ENCODE assay signal across 1 fruit fly cellular context in genomic region chr3L:11292180-11292727, dm6.
TF ChIP-seq lines count a peak whose summit lies in the region.

No protein-coding gene starts in this region.

TF ChIP-seq in whole organism, embryonic, 481 proteins besides CTCF, POLR2A, EP300 and RAD21 (continued from another document and continues in another):
- TF ChIP-seq CG3995 (GFP tag; optimal IDR thresholded peaks at IDR 0.05; lab: Kevin White, UChicago): no peak
- peak; percentile 47; the same call in 2 of the 3 replicates for TF ChIP-seq tgo (GFP tag; IDR thresholded peaks at IDR 0.05; lab: Robert Waterston, UW)
- TF ChIP-seq CG32772 (GFP tag; IDR thresholded peaks at IDR 0.05; lab: Robert Waterston, UW): 0 out of 2 replicates have a peak, but pooled peaks have one; percentile 23
- TF ChIP-seq Dref (GFP tag; IDR thresholded peaks at IDR 0.05; lab: Robert Waterston, UW): no peak
- no peak for TF ChIP-seq CG6791 (GFP tag; IDR thresholded peaks at IDR 0.05; lab: Robert Waterston, UW; ENCODE audit: partially characterized antibody)
- TF ChIP-seq B-H1 (GFP tag; IDR thresholded peaks at IDR 0.05; lab: Robert Waterston, UW): peak; percentile 36; the same call in 1 of the 3 replicates
- TF ChIP-seq kni (GFP tag; optimal IDR thresholded peaks at IDR 0.05; lab: Kevin White, UChicago): peak; percentile 89
- no peak for TF ChIP-seq CG18619 (GFP tag; optimal IDR thresholded peaks at IDR 0.05; lab: Kevin White, UChicago)
- TF ChIP-seq CG6654 (GFP tag; optimal IDR thresholded peaks at IDR 0.05; lab: Kevin White, UChicago): no peak
- peak; percentile 79 for TF ChIP-seq slbo (GFP tag; IDR thresholded peaks at IDR 0.05; lab: Robert Waterston, UW)
- TF ChIP-seq CG17328 (GFP tag; IDR thresholded peaks at IDR 0.05; lab: Robert Waterston, UW): peak; percentile 31; the same call in 1 of the 2 replicates
- TF ChIP-seq Mrtf (GFP tag; IDR thresholded peaks at IDR 0.05; lab: Robert Waterston, UW): no peak
- peak; percentile 75 for TF ChIP-seq Med (GFP tag; lab: Kevin White, UChicago)
- TF ChIP-seq gem (tag; optimal IDR thresholded peaks at IDR 0.05; lab: Kevin White, UChicago): peak; percentile 51
- peak; percentile 65 for TF ChIP-seq CG11456 (GFP tag; IDR thresholded peaks at IDR 0.05; lab: Robert Waterston, UW)
- TF ChIP-seq CG42726 (GFP tag; IDR thresholded peaks at IDR 0.05; lab: Robert Waterston, UW; ENCODE audit: partially characterized antibody): no peak
- no peak; the same call in 1 of the 2 replicates for TF ChIP-seq toy (GFP tag; IDR thresholded peaks at IDR 0.05; lab: Robert Waterston, UW)
- 0 out of 3 replicates have a peak, but pooled peaks have one; percentile 31 for TF ChIP-seq CG2199 (GFP tag; IDR thresholded peaks at IDR 0.05; lab: Robert Waterston, UW)
- 0 out of 2 replicates have a peak, but pooled peaks have one; percentile 27 for TF ChIP-seq CG14014 (GFP tag; IDR thresholded peaks at IDR 0.05; lab: Robert Waterston, UW)
- 0 out of 2 replicates have a peak, but pooled peaks have one; percentile 4 for TF ChIP-seq CG9215 (GFP tag; IDR thresholded peaks at IDR 0.05; lab: Robert Waterston, UW)
- TF ChIP-seq otp (GFP tag; IDR thresholded peaks at IDR 0.05; lab: Robert Waterston, UW): peak; percentile 58; the same call in 1 of the 3 replicates
- TF ChIP-seq CG4854 (GFP tag; optimal IDR thresholded peaks at IDR 0.05; lab: Kevin White, UChicago): no peak
- TF ChIP-seq CG4282 (GFP tag; optimal IDR thresholded peaks at IDR 0.05; lab: Kevin White, UChicago): no peak
- TF ChIP-seq Mes4 (GFP tag; optimal IDR thresholded peaks at IDR 0.05; lab: Kevin White, UChicago): no peak
- TF ChIP-seq mirr (GFP tag; optimal IDR thresholded peaks at IDR 0.05; lab: Kevin White, UChicago): peak; percentile 14
- TF ChIP-seq E2f1 (GFP tag; IDR thresholded peaks at IDR 0.05; lab: Robert Waterston, UW): peak; percentile 49
- TF ChIP-seq shn (GFP tag; optimal IDR thresholded peaks at IDR 0.05; lab: Kevin White, UChicago): no peak
- no peak for TF ChIP-seq CG31388 (GFP tag; optimal IDR thresholded peaks at IDR 0.05; lab: Kevin White, UChicago)
- TF ChIP-seq Awh (GFP tag; IDR thresholded peaks at IDR 0.05; lab: Robert Waterston, UW): peak; percentile 26; the same call in 1 of the 2 replicates
- no peak for TF ChIP-seq HHEX (GFP tag; optimal IDR thresholded peaks at IDR 0.05; lab: Kevin White, UChicago)
- peak; percentile 85 for TF ChIP-seq crol (GFP tag; IDR thresholded peaks at IDR 0.05; lab: Robert Waterston, UW)
- TF ChIP-seq sens (GFP tag; lab: Kevin White, UChicago): peak; percentile 71
- peak; percentile 44; the same call in 1 of the 2 replicates for TF ChIP-seq HLH3B (GFP tag; IDR thresholded peaks at IDR 0.05; lab: Robert Waterston, UW)
- TF ChIP-seq CG10979 (tag; optimal IDR thresholded peaks at IDR 0.05; lab: Kevin White, UChicago): no peak
- TF ChIP-seq CG2712 (tag; optimal IDR thresholded peaks at IDR 0.05; lab: Kevin White, UChicago): peak; percentile 5
- TF ChIP-seq eve (GFP tag; optimal IDR thresholded peaks at IDR 0.05; lab: Kevin White, UChicago): no peak
- TF ChIP-seq Lhr (GFP tag; optimal IDR thresholded peaks at IDR 0.05; lab: Kevin White, UChicago): no peak
- peak; percentile 24 for TF ChIP-seq Sox102F (GFP tag; optimal IDR thresholded peaks at IDR 0.05; lab: Kevin White, UChicago)
- TF ChIP-seq CG3163 (GFP tag; optimal IDR thresholded peaks at IDR 0.05; lab: Kevin White, UChicago): no peak
- TF ChIP-seq CG4328 (GFP tag; optimal IDR thresholded peaks at IDR 0.05; lab: Kevin White, UChicago): peak; percentile 11
- peak; percentile 97 for TF ChIP-seq CG6175 (GFP tag; IDR thresholded peaks at IDR 0.05; lab: Robert Waterston, UW)
- TF ChIP-seq Gug (GFP tag; IDR thresholded peaks at IDR 0.05; lab: Robert Waterston, UW): peak; percentile 48; the same call in 1 of the 4 replicates
- TF ChIP-seq Gsc (GFP tag; IDR thresholded peaks at IDR 0.05; lab: Robert Waterston, UW): no peak
- TF ChIP-seq CrebB (tag; optimal IDR thresholded peaks at IDR 0.05; lab: Kevin White, UChicago): peak; percentile 45
- no peak for TF ChIP-seq CG8478 (optimal IDR thresholded peaks at IDR 0.05; lab: Kevin White, UChicago)
- TF ChIP-seq dpn (GFP tag; optimal IDR thresholded peaks at IDR 0.05; lab: Kevin White, UChicago): no peak
- TF ChIP-seq ind (GFP tag; optimal IDR thresholded peaks at IDR 0.05; lab: Kevin White, UChicago): no peak
- TF ChIP-seq CG3847 (GFP tag; IDR thresholded peaks at IDR 0.05; lab: Robert Waterston, UW): 0 out of 2 replicates have a peak, but pooled peaks have one; percentile 21
- TF ChIP-seq row (GFP tag; IDR thresholded peaks at IDR 0.05; lab: Robert Waterston, UW): peak; percentile 79
- TF ChIP-seq pan (optimal IDR thresholded peaks at IDR 0.05; lab: Kevin White, UChicago): no peak
- peak in 1 of 2 experiments; percentile 55 for TF ChIP-seq pan (GFP tag; optimal IDR thresholded peaks at IDR 0.05 in 1 of 2, IDR thresholded peaks at IDR 0.05 in 1 of 2)
- TF ChIP-seq hkb (optimal IDR thresholded peaks at IDR 0.05; lab: Kevin White, UChicago): no peak
- TF ChIP-seq hkb (GFP tag; IDR thresholded peaks at IDR 0.05; lab: Robert Waterston, UW): peak; percentile 40; the same call in 1 of the 2 replicates
- peak; percentile 87 for TF ChIP-seq CG12769 (tag; optimal IDR thresholded peaks at IDR 0.05; lab: Kevin White, UChicago)
- TF ChIP-seq Opbp (GFP tag; IDR thresholded peaks at IDR 0.05; lab: Robert Waterston, UW; ENCODE audit: partially characterized antibody): 0 out of 3 replicates have a peak, but pooled peaks have one; percentile 29
- no peak for TF ChIP-seq Asciz (GFP tag; optimal IDR thresholded peaks at IDR 0.05; lab: Kevin White, UChicago)
- TF ChIP-seq CG18599 (GFP tag; optimal IDR thresholded peaks at IDR 0.05; lab: Kevin White, UChicago): peak; percentile 12
- peak; percentile 26 for TF ChIP-seq twi (tag; optimal IDR thresholded peaks at IDR 0.05; lab: Kevin White, UChicago)
- TF ChIP-seq seq (GFP tag; IDR thresholded peaks at IDR 0.05; lab: Robert Waterston, UW): 0 out of 2 replicates have a peak, but pooled peaks have one; percentile 20
- peak; percentile 4 for TF ChIP-seq grau (tag; optimal IDR thresholded peaks at IDR 0.05; lab: Kevin White, UChicago)
- TF ChIP-seq Eip74EF (GFP tag; optimal IDR thresholded peaks at IDR 0.05; lab: Kevin White, UChicago): no peak
- TF ChIP-seq h (optimal IDR thresholded peaks at IDR 0.05; lab: Kevin White, UChicago): no peak
- TF ChIP-seq CG12071 (GFP tag; optimal IDR thresholded peaks at IDR 0.05; lab: Kevin White, UChicago): peak; percentile 14
- peak; percentile 37; the same call in 1 of the 2 replicates for TF ChIP-seq chm (GFP tag; IDR thresholded peaks at IDR 0.05; lab: Robert Waterston, UW)
- TF ChIP-seq CG17612 (GFP tag; IDR thresholded peaks at IDR 0.05; lab: Robert Waterston, UW): 0 out of 2 replicates have a peak, but pooled peaks have one; percentile 17
- peak; percentile 24; the same call in 1 of the 2 replicates for TF ChIP-seq onecut (GFP tag; IDR thresholded peaks at IDR 0.05; lab: Robert Waterston, UW)
- no peak for TF ChIP-seq CG11504 (tag; optimal IDR thresholded peaks at IDR 0.05; lab: Kevin White, UChicago)
- TF ChIP-seq Fer1 (GFP tag; optimal IDR thresholded peaks at IDR 0.05; lab: Kevin White, UChicago): peak; percentile 40
- TF ChIP-seq Deaf1 (tag; optimal IDR thresholded peaks at IDR 0.05; lab: Kevin White, UChicago): peak; percentile 77
- no peak for TF ChIP-seq CG11560 (tag; IDR thresholded peaks at IDR 0.05; lab: Robert Waterston, UW)
- TF ChIP-seq stwl (tag; optimal IDR thresholded peaks at IDR 0.05; lab: Kevin White, UChicago): no peak
- TF ChIP-seq CG16863 (GFP tag; optimal IDR thresholded peaks at IDR 0.05; lab: Kevin White, UChicago): no peak
- TF ChIP-seq CG17361 (GFP tag; IDR thresholded peaks at IDR 0.05; lab: Robert Waterston, UW): no peak
- TF ChIP-seq CG12299 (tag; optimal IDR thresholded peaks at IDR 0.05; lab: Kevin White, UChicago): no peak
- TF ChIP-seq mam (GFP tag; optimal IDR thresholded peaks at IDR 0.05; lab: Kevin White, UChicago): peak; percentile 3
- TF ChIP-seq CG5245 (GFP tag; optimal IDR thresholded peaks at IDR 0.05; lab: Kevin White, UChicago): no peak
- TF ChIP-seq trem (tag; optimal IDR thresholded peaks at IDR 0.05; lab: Kevin White, UChicago): no peak
- TF ChIP-seq MBD-R2 (GFP tag; IDR thresholded peaks at IDR 0.05; lab: Robert Waterston, UW): peak; percentile 23; the same call in 1 of the 2 replicates
- peak; percentile 52 for TF ChIP-seq esg (GFP tag; conservative IDR thresholded peaks at IDR 0.05; lab: Robert Waterston, UW)
- no peak for TF ChIP-seq Bteb2 (GFP tag; optimal IDR thresholded peaks at IDR 0.05; lab: Kevin White, UChicago)
- TF ChIP-seq Six4 (GFP tag; optimal IDR thresholded peaks at IDR 0.05; lab: Kevin White, UChicago): no peak
- TF ChIP-seq Hmr (GFP tag; optimal IDR thresholded peaks at IDR 0.05; lab: Kevin White, UChicago): peak; percentile 28
- TF ChIP-seq gce (GFP tag; IDR thresholded peaks at IDR 0.05; lab: Robert Waterston, UW): no peak
- TF ChIP-seq vvl (GFP tag; IDR thresholded peaks at IDR 0.05; lab: Robert Waterston, UW): peak; percentile 79
- peak; percentile 28; the same call in 1 of the 3 replicates for TF ChIP-seq CG11695 (GFP tag; IDR thresholded peaks at IDR 0.05; lab: Robert Waterston, UW)
- peak; percentile 99 for TF ChIP-seq chinmo (GFP tag; IDR thresholded peaks at IDR 0.05; lab: Robert Waterston, UW; ENCODE audit: partially characterized antibody)
- peak; percentile 33; the same call in 1 of the 2 replicates for TF ChIP-seq CG1024 (GFP tag; IDR thresholded peaks at IDR 0.05; lab: Robert Waterston, UW)
- no peak for TF ChIP-seq aop (GFP tag; IDR thresholded peaks at IDR 0.05; lab: Robert Waterston, UW)
- peak; percentile 8 for TF ChIP-seq Ets65A (GFP tag; lab: Kevin White, UChicago)
- no peak for TF ChIP-seq run (tag; optimal IDR thresholded peaks at IDR 0.05; lab: Kevin White, UChicago)
- TF ChIP-seq NC2α (GFP tag; optimal IDR thresholded peaks at IDR 0.05; lab: Kevin White, UChicago): no peak
- peak; percentile 47 for TF ChIP-seq stc (GFP tag; IDR thresholded peaks at IDR 0.05; lab: Robert Waterston, UW)
- no peak for TF ChIP-seq CG33213 (GFP tag; optimal IDR thresholded peaks at IDR 0.05; lab: Kevin White, UChicago)
- no peak for TF ChIP-seq CG31365 (tag; optimal IDR thresholded peaks at IDR 0.05; lab: Kevin White, UChicago)
- peak; percentile 61 for TF ChIP-seq ttk (GFP tag; IDR thresholded peaks at IDR 0.05; lab: Robert Waterston, UW)
- peak; percentile 59 for TF ChIP-seq lab (GFP tag; optimal IDR thresholded peaks at IDR 0.05; lab: Kevin White, UChicago)
- TF ChIP-seq CG17912 (GFP tag; optimal IDR thresholded peaks at IDR 0.05; lab: Kevin White, UChicago): no peak
- no peak for TF ChIP-seq CG10267 (tag; optimal IDR thresholded peaks at IDR 0.05; lab: Kevin White, UChicago)
- no peak for TF ChIP-seq vfl (GFP tag; optimal IDR thresholded peaks at IDR 0.05; lab: Kevin White, UChicago)
- no peak for TF ChIP-seq btn (GFP tag; optimal IDR thresholded peaks at IDR 0.05; lab: Kevin White, UChicago)
- no peak for TF ChIP-seq her (GFP tag; optimal IDR thresholded peaks at IDR 0.05; lab: Kevin White, UChicago)
- no peak for TF ChIP-seq Fer2 (tag; optimal IDR thresholded peaks at IDR 0.05; lab: Kevin White, UChicago)
- peak; percentile 65 for TF ChIP-seq CG10543 (GFP tag; optimal IDR thresholded peaks at IDR 0.05; lab: Kevin White, UChicago)
- peak; percentile 4 for TF ChIP-seq lbe (GFP tag; optimal IDR thresholded peaks at IDR 0.05; lab: Kevin White, UChicago)
- peak; percentile 69 for TF ChIP-seq CG32532 (GFP tag; IDR thresholded peaks at IDR 0.05; lab: Robert Waterston, UW)
- TF ChIP-seq CG2120 (GFP tag; optimal IDR thresholded peaks at IDR 0.05; lab: Kevin White, UChicago): no peak
- TF ChIP-seq CG8924 (tag; optimal IDR thresholded peaks at IDR 0.05; lab: Kevin White, UChicago): no peak
- TF ChIP-seq sens-2 (GFP tag; IDR thresholded peaks at IDR 0.05; lab: Robert Waterston, UW): peak; percentile 79
- no peak for TF ChIP-seq YL-1 (GFP tag; optimal IDR thresholded peaks at IDR 0.05; lab: Kevin White, UChicago)
- no peak for TF ChIP-seq slou (GFP tag; optimal IDR thresholded peaks at IDR 0.05; lab: Kevin White, UChicago)
- TF ChIP-seq CG11696 (GFP tag; IDR thresholded peaks at IDR 0.05; lab: Robert Waterston, UW): peak; percentile 32; the same call in 1 of the 2 replicates
- TF ChIP-seq Xrp1 (GFP tag; IDR thresholded peaks at IDR 0.05; lab: Robert Waterston, UW): peak; percentile 52
- TF ChIP-seq Max (GFP tag; optimal IDR thresholded peaks at IDR 0.05; lab: Kevin White, UChicago): no peak
- TF ChIP-seq yki (optimal IDR thresholded peaks at IDR 0.05; lab: Kevin White, UChicago): no peak
- peak; percentile 53; the same call in 1 of the 2 replicates for TF ChIP-seq Drgx (GFP tag; IDR thresholded peaks at IDR 0.05; lab: Robert Waterston, UW)
- TF ChIP-seq CG2889 (GFP tag; IDR thresholded peaks at IDR 0.05; lab: Robert Waterston, UW): peak; percentile 58; the same call in 2 of the 3 replicates
- no peak for TF ChIP-seq Chrac-16 (GFP tag; optimal IDR thresholded peaks at IDR 0.05; lab: Kevin White, UChicago)
- TF ChIP-seq GATAe (GFP tag; conservative IDR thresholded peaks at IDR 0.05; lab: Robert Waterston, UW): peak; percentile 10; the same call in 1 of the 2 replicates
- no peak for TF ChIP-seq Hr39 (optimal IDR thresholded peaks at IDR 0.05; lab: Kevin White, UChicago)
- TF ChIP-seq Aef1 (GFP tag; IDR thresholded peaks at IDR 0.05; lab: Robert Waterston, UW): peak; percentile 33; the same call in 1 of the 3 replicates
- no peak for TF ChIP-seq prd (optimal IDR thresholded peaks at IDR 0.05; lab: Kevin White, UChicago)
- peak; percentile 54; the same call in 2 of the 3 replicates for TF ChIP-seq prd (GFP tag; IDR thresholded peaks at IDR 0.05; lab: Robert Waterston, UW)
- peak; percentile 46; the same call in 1 of the 2 replicates for TF ChIP-seq Atf6 (GFP tag; IDR thresholded peaks at IDR 0.05; lab: Robert Waterston, UW)
- no peak for TF ChIP-seq CG10431 (GFP tag; optimal IDR thresholded peaks at IDR 0.05; lab: Kevin White, UChicago)
- no peak for TF ChIP-seq dati (GFP tag; IDR thresholded peaks at IDR 0.05; lab: Robert Waterston, UW)
- TF ChIP-seq CG7372 (GFP tag; IDR thresholded peaks at IDR 0.05; lab: Robert Waterston, UW): no peak
- no peak for TF ChIP-seq CG34224 (GFP tag; IDR thresholded peaks at IDR 0.05; lab: Robert Waterston, UW; ENCODE audit: partially characterized antibody)
- TF ChIP-seq CG7928 (GFP tag; optimal IDR thresholded peaks at IDR 0.05; lab: Kevin White, UChicago): no peak
- no peak for TF ChIP-seq sd (tag; optimal IDR thresholded peaks at IDR 0.05; lab: Kevin White, UChicago)
- TF ChIP-seq ewg (GFP tag; optimal IDR thresholded peaks at IDR 0.05; lab: Kevin White, UChicago): no peak
- no peak for TF ChIP-seq CG1602 (GFP tag; optimal IDR thresholded peaks at IDR 0.05; lab: Kevin White, UChicago)
